Worm (Caenorhabditis elegans): Measurements from ENCODE around the gene Y38H6C.8.

Gene Y38H6C.8

ce11 chrV:20480790-20481189 is 33.0 kb upstream of the Y38H6C.8 start (continued):
- TF ChIP-seq egl-44 (GFP tag; IDR thresholded peaks at IDR 0.05) = peak; percentile 66; the same call in 1 of the 2 replicates
- TF ChIP-seq aptf-3 (GFP tag; IDR thresholded peaks at IDR 0.05) = peak; percentile 89; the same call in 1 of the 2 replicates
- TF ChIP-seq F52B5.7 (tag; optimal IDR thresholded peaks at IDR 0.05) = no peak
- TF ChIP-seq him-1 (tag; optimal IDR thresholded peaks at IDR 0.05) = no peak
- TF ChIP-seq D2030.7 (GFP tag; IDR thresholded peaks at IDR 0.05) = peak; percentile 30; the same call in 1 of the 2 replicates
- TF ChIP-seq ztf-18 (tag; optimal IDR thresholded peaks at IDR 0.05) = no peak
- TF ChIP-seq madf-3 (GFP tag; IDR thresholded peaks at IDR 0.05) = peak; percentile 87
- no peak for TF ChIP-seq aptf-2 (GFP tag; conservative IDR thresholded peaks at IDR 0.05)
- no peak for TF ChIP-seq repo-1 (tag; optimal IDR thresholded peaks at IDR 0.05)
- 0 out of 2 replicates have a peak, but pooled peaks have one; percentile 7 for TF ChIP-seq dox-1 (GFP tag; IDR thresholded peaks at IDR 0.05)
- TF ChIP-seq snpc-1.1 (tag; optimal IDR thresholded peaks at IDR 0.05; ENCODE audit: insufficient read depth) = no peak
- peak; percentile 84 for TF ChIP-seq Y53G8AR.9 (GFP tag; conservative IDR thresholded peaks at IDR 0.05)
- TF ChIP-seq unc-62 (GFP tag; optimal IDR thresholded peaks at IDR 0.05) = no peak
- TF ChIP-seq attf-6 (GFP tag; IDR thresholded peaks at IDR 0.05) = peak; percentile 80
- no peak for TF ChIP-seq F37B4.10 (GFP tag; IDR thresholded peaks at IDR 0.05)
- TF ChIP-seq lin-26 (GFP tag; IDR thresholded peaks at IDR 0.05) = peak; percentile 51
- peak; percentile 83 for TF ChIP-seq ekl-4 (GFP tag; IDR thresholded peaks at IDR 0.05)
- TF ChIP-seq hmg-1.2 (GFP tag; IDR thresholded peaks at IDR 0.05) = peak; percentile 33; the same call in 1 of the 2 replicates
- TF ChIP-seq hrde-1 (tag; optimal IDR thresholded peaks at IDR 0.05; ENCODE audit: borderline replicate concordance) = no peak
- TF ChIP-seq lin-35 (GFP tag; optimal IDR thresholded peaks at IDR 0.05) = no peak
- peak; percentile 23; the same call in 1 of the 2 replicates for TF ChIP-seq C17E4.6 (GFP tag; IDR thresholded peaks at IDR 0.05)

ce11 chrV:20485285-20485684 is 28.5 kb upstream of the Y38H6C.8 start, which contains the start of gene dhcr-7:
TSS of gene dhcr-7 (minus strand) at chrV:20485385.
- TF ChIP-seq cebp-1 (GFP tag; IDR thresholded peaks at IDR 0.05) = no peak
- TF ChIP-seq cebp-1 (tag; optimal IDR thresholded peaks at IDR 0.05) = no peak
- TF ChIP-seq egl-44 (GFP tag; IDR thresholded peaks at IDR 0.05) = no peak

- TF ChIP-seq dpl-1 (GFP tag; optimal IDR thresholded peaks at IDR 0.05) (no peak), attf-6 (GFP tag; IDR thresholded peaks at IDR 0.05) (no peak), madf-8 (GFP tag; conservative IDR thresholded peaks at IDR 0.05) (no peak), ekl-4 (GFP tag; IDR thresholded peaks at IDR 0.05) (no peak)
Measured at ce11 chrV:20486549-20486948, 27.2 kb upstream of the Y38H6C.8 start.

ce11 chrV:20489102-20489501 is 24.7 kb upstream of the Y38H6C.8 start, which contains the start of gene srbc-78:
TSS of gene srbc-78 (minus strand) at chrV:20489202.
- TF ChIP-seq hlh-12 (tag; optimal IDR thresholded peaks at IDR 0.05) (no peak), ztf-22 (GFP tag; optimal IDR thresholded peaks at IDR 0.05) (no peak), rec-8 (tag; optimal IDR thresholded peaks at IDR 0.05) (no peak), aptf-3 (GFP tag; IDR thresholded peaks at IDR 0.05) (no peak), zfh-2 (GFP tag; conservative IDR thresholded peaks at IDR 0.05) (no peak), fkh-3 (tag; optimal IDR thresholded peaks at IDR 0.05) (no peak), sptf-2 (GFP tag; optimal IDR thresholded peaks at IDR 0.05) (no peak), snpc-1.3 (tag; optimal IDR thresholded peaks at IDR 0.05; ENCODE audit: insufficient read depth) (no peak), efl-1 (GFP tag; optimal IDR thresholded peaks at IDR 0.05) (no peak), attf-3 (GFP tag; conservative IDR thresholded peaks at IDR 0.05) (no peak), gei-17 (GFP tag; optimal IDR thresholded peaks at IDR 0.05) (no peak), madf-10 (tag; optimal IDR thresholded peaks at IDR 0.05) (no peak), F55B11.4 (tag; optimal IDR thresholded peaks at IDR 0.05; ENCODE audit: borderline replicate concordance, insufficient read depth) (no peak)

All from whole organism, young adult.